Worm (Caenorhabditis elegans) whole organism, midembryonic: ENCODE results near the gene F47C12.6.

Source experiments
- T22C8.4 ChIP-seq: fragments of 200-800 bp; sonication (Bioruptor generic); IDR thresholded peaks from 2 replicates; pipeline ENCODE4 v1.3.6; 2022; ENCODE audit warnings: missing genetic modification characterization, missing compliant biosample characterization
- cog-1 ChIP-seq: sonication (generic microtip); optimal IDR thresholded peaks from 2 replicates; lab custom pipeline; 2016; ENCODE audit warnings: missing genetic modification characterization, missing compliant biosample characterization
- flt-1 ChIP-seq: fragments of 200-800 bp; sonication (Bioruptor generic); IDR thresholded peaks from 2 replicates; pipeline ENCODE4 v1.3.6; 2022; ENCODE audit warnings: missing genetic modification characterization, missing compliant biosample characterization
- klf-2 ChIP-seq: fragments of 200-800 bp; sonication (Bioruptor generic); conservative IDR thresholded peaks from 2 replicates; pipeline ENCODE4 v1.3.6; 2022; ENCODE audit warnings: missing genetic modification reagents, missing genetic modification characterization, missing compliant biosample characterization
- med-1 ChIP-seq: sonication (generic microtip); optimal IDR thresholded peaks from 2 replicates; lab custom pipeline; 2017; ENCODE audit warnings: missing genetic modification characterization, mild to moderate bottlenecking, missing compliant biosample characterization, antibody characterized with exemption, missing genetic modification reagents; ENCODE audit not compliant: insufficient read depth
- ref-1 ChIP-seq: fragments of 200-800 bp; sonication (Bioruptor generic); conservative IDR thresholded peaks from 2 replicates; pipeline ENCODE4 v1.3.6; 2022; ENCODE audit warnings: missing genetic modification reagents, missing genetic modification characterization, missing compliant biosample characterization
- tab-1 ChIP-seq: fragments of 200-800 bp; sonication (Bioruptor generic); IDR thresholded peaks from 2 replicates; pipeline ENCODE4 v1.3.6; 2022; ENCODE audit warnings: missing genetic modification characterization, missing compliant biosample characterization
- ztf-23 ChIP-seq: fragments of 200-800 bp; sonication (Bioruptor generic); IDR thresholded peaks from 2 replicates; pipeline ENCODE4 v1.3.6; 2022; ENCODE audit warnings: missing genetic modification reagents, missing genetic modification characterization, missing compliant biosample characterization
- ztf-29 ChIP-seq: fragments of 200-800 bp; sonication (Bioruptor generic); IDR thresholded peaks from 2 replicates; pipeline ENCODE4 v1.3.6; 2022; ENCODE audit warnings: missing genetic modification reagents, missing genetic modification characterization, missing compliant biosample characterization

Gene F47C12.6

ce11 chrIV:3995384-3995783 is 2.2 kb upstream of the F47C12.6 start, which contains the start of gene F47C12.7:
TSS of gene F47C12.7 (minus strand) at chrIV:3995484.
- TF ChIP-seq klf-2 (no peak), cog-1 (tag; lab: Kevin White, UChicago) (no peak), ztf-29 (GFP tag; lab: Robert Waterston, UW) (no peak), ztf-23 (GFP tag; lab: Robert Waterston, UW) (no peak), ref-1 (GFP tag; lab: Robert Waterston, UW) (no peak), flt-1 (GFP tag; lab: Robert Waterston, UW) (no peak), med-1 (GFP tag; lab: Kevin White, UChicago) (no peak), tab-1 (GFP tag; lab: Robert Waterston, UW) (no peak), T22C8.4 (GFP tag; lab: Robert Waterston, UW) (no peak)

ce11 chrIV:3994318-3994717 is 1.1 kb upstream of the F47C12.6 start, which contains the start of gene F47C12.13:
TSS of gene F47C12.13 (minus strand) at chrIV:3994418.
- TF ChIP-seq cog-1 (tag; lab: Kevin White, UChicago), result no peak
- TF ChIP-seq klf-2, result no peak
- TF ChIP-seq flt-1 (GFP tag; lab: Robert Waterston, UW), result no peak
- TF ChIP-seq tab-1 (GFP tag; lab: Robert Waterston, UW), result no peak
- TF ChIP-seq ztf-29 (GFP tag; lab: Robert Waterston, UW), result no peak
- no peak for TF ChIP-seq ref-1 (GFP tag; lab: Robert Waterston, UW)
- no peak for TF ChIP-seq T22C8.4 (GFP tag; lab: Robert Waterston, UW)
- TF ChIP-seq med-1 (GFP tag; lab: Kevin White, UChicago), result no peak
- TF ChIP-seq ztf-23 (GFP tag; lab: Robert Waterston, UW), result no peak

ce11 chrIV:3988638-3989152 is 4.5 kb downstream of the F47C12.6 start, which contains the start of gene clec-78:
TSS of gene clec-78 (plus strand) at chrIV:3989102.
- no peak for TF ChIP-seq ztf-29 (GFP tag; lab: Robert Waterston, UW)

- no peak for TF ChIP-seq ztf-23 (GFP tag; lab: Robert Waterston, UW)
- TF ChIP-seq cog-1 (tag; lab: Kevin White, UChicago), result no peak
- no peak for TF ChIP-seq ref-1 (GFP tag; lab: Robert Waterston, UW)
- TF ChIP-seq med-1 (GFP tag; lab: Kevin White, UChicago), result no peak
- no peak for TF ChIP-seq ztf-29 (GFP tag; lab: Robert Waterston, UW)
- no peak for TF ChIP-seq klf-2
- TF ChIP-seq T22C8.4 (GFP tag; lab: Robert Waterston, UW), result no peak
- TF ChIP-seq flt-1 (GFP tag; lab: Robert Waterston, UW), result no peak
- TF ChIP-seq tab-1 (GFP tag; lab: Robert Waterston, UW), result no peak
Observed at ce11 chrIV:3988132-3988531, 5.1 kb downstream of the F47C12.6 start.

DNA sequence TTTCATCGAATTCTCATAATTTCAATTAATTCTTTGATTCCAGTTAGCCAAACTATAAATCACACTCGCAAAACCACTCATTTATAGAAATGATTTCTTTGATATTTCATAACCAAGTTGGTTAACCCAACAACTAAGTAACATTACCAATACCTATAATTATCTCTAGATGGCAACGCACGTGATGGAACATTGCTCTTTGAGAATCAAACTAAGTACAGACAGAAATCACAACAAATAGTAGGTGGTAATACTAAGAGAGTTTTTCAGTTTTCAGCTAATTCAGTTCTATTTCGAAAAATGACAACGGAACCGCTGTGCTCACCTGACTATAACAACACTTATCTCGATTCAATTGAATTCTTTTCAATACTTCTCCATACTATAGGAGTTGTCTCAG is 11.6 kb downstream of the F47C12.6 start, which contains the start of gene srh-223:
Gene srh-223, plus strand, starts transcription at position 301 of the 400 bp plus-strand sequence.
- TF ChIP-seq klf-2 (no peak), tab-1 (GFP tag; lab: Robert Waterston, UW) (no peak), ref-1 (GFP tag; lab: Robert Waterston, UW) (no peak), med-1 (GFP tag; lab: Kevin White, UChicago) (no peak)

DNA sequence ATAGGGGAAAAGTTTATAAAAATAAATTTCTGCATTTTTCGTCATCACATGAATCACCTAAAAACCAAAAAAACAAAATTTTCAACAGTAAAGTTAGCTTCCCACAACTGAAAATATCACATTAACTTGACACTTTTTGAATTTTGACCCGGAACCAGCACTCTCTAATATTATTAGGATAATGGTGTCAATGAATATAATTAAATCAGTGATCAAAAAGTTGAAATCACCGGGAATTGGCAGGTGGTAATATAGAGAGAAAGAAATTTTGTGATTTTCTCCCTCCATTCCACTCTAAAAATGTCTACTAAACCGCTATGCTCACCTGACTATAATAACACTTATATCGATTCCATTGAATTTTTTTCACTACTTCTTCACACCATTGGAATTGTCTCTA is 13.7 kb downstream of the F47C12.6 start, which contains the start of gene srh-222:
Gene srh-222, plus strand, starts transcription at position 301 of the 400 bp plus-strand sequence.
- TF ChIP-seq klf-2 (no peak), flt-1 (GFP tag; lab: Robert Waterston, UW) (no peak), tab-1 (GFP tag; lab: Robert Waterston, UW) (no peak), cog-1 (tag; lab: Kevin White, UChicago) (no peak), ref-1 (GFP tag; lab: Robert Waterston, UW) (no peak), ztf-23 (GFP tag; lab: Robert Waterston, UW) (no peak), med-1 (GFP tag; lab: Kevin White, UChicago) (no peak), T22C8.4 (GFP tag; lab: Robert Waterston, UW) (no peak), ztf-29 (GFP tag; lab: Robert Waterston, UW) (no peak)

ce11 chrIV:3977965-3978523 is 15.1 kb downstream of the F47C12.6 start, which contains the start of gene srh-220:
TSS of gene srh-220 (minus strand) at chrIV:3978015.
- TF ChIP-seq cog-1 (tag; lab: Kevin White, UChicago) (no peak), ztf-23 (GFP tag; lab: Robert Waterston, UW) (no peak), med-1 (GFP tag; lab: Kevin White, UChicago) (no peak), ztf-29 (GFP tag; lab: Robert Waterston, UW) (no peak), klf-2 (no peak), T22C8.4 (GFP tag; lab: Robert Waterston, UW) (no peak), flt-1 (GFP tag; lab: Robert Waterston, UW) (no peak), ref-1 (GFP tag; lab: Robert Waterston, UW) (no peak), tab-1 (GFP tag; lab: Robert Waterston, UW) (no peak)

DNA sequence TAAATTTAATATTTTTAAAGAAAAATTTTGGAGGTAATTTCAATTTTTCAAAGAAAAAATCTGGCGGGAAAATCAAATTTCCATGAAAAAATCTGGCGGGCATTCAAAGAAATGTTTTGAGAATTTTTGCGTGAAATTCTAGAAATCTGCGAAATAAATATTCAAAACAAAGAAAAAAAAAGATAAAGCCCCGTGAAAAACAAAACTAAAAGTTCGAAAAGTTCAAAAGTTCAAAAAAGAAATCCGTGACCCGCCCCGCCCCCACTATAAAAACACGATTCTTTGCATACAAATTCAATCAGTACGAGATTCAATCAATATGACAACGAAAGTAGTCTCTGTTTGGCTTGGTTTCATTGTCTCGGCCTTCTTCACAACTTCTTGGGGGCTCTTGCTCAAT is 20.1 kb downstream of the F47C12.6 start, which contains the start of gene clec-79:
Gene clec-79, plus strand, starts transcription at position 301 of the 400 bp plus-strand sequence.
- TF ChIP-seq ztf-23 (GFP tag; lab: Robert Waterston, UW), result no peak
- TF ChIP-seq klf-2, result no peak
- TF ChIP-seq cog-1 (tag; lab: Kevin White, UChicago), result no peak
- TF ChIP-seq tab-1 (GFP tag; lab: Robert Waterston, UW), result no peak
- no peak for TF ChIP-seq med-1 (GFP tag; lab: Kevin White, UChicago)
- TF ChIP-seq T22C8.4 (GFP tag; lab: Robert Waterston, UW), result no peak
- no peak for TF ChIP-seq ref-1 (GFP tag; lab: Robert Waterston, UW)
- TF ChIP-seq flt-1 (GFP tag; lab: Robert Waterston, UW), result no peak
- TF ChIP-seq ztf-29 (GFP tag; lab: Robert Waterston, UW), result no peak

ce11 chrIV:3965013-3965412 is 28.2 kb downstream of the F47C12.6 start, which contains the start of gene clec-76:
TSS of gene clec-76 (plus strand) at chrIV:3965246.
- TF ChIP-seq T22C8.4 (GFP tag; lab: Robert Waterston, UW) (no peak), klf-2 (no peak), ref-1 (GFP tag; lab: Robert Waterston, UW) (no peak), cog-1 (tag; lab: Kevin White, UChicago) (no peak), flt-1 (GFP tag; lab: Robert Waterston, UW) (no peak), tab-1 (GFP tag; lab: Robert Waterston, UW) (no peak), ztf-23 (GFP tag; lab: Robert Waterston, UW) (no peak), med-1 (GFP tag; lab: Kevin White, UChicago) (no peak), ztf-29 (GFP tag; lab: Robert Waterston, UW) (no peak)
